Worm (Caenorhabditis elegans) whole organism, young adult: ENCODE results near the gene elf-1.

ENCODE experiments used
- B0019.2 ChIP-seq: fragments of 200-800 bp; sonication (Bioruptor generic); conservative IDR thresholded peaks from 2 replicates; pipeline ENCODE4 v1.3.6; 2022; ENCODE audit warnings: missing genetic modification reagents, missing genetic modification characterization, missing compliant biosample characterization
- B0336.3 ChIP-seq: fragments of 200-800 bp; sonication (Bioruptor generic); IDR thresholded peaks from 2 replicates; pipeline ENCODE4 v1.3.6; 2022; ENCODE audit warnings: missing genetic modification characterization, missing compliant biosample characterization
- C17E4.6 ChIP-seq: fragments of 200-800 bp; sonication (Bioruptor generic); IDR thresholded peaks from 2 replicates; pipeline ENCODE4 v1.3.6; 2022; ENCODE audit warnings: missing genetic modification reagents, missing genetic modification characterization, missing compliant biosample characterization
- F33H1.4 ChIP-seq: fragments of 200-800 bp; sonication (Bioruptor generic); IDR thresholded peaks from 2 replicates; pipeline ENCODE4 v1.3.6; 2022; ENCODE audit warnings: missing genetic modification reagents, missing genetic modification characterization, missing compliant biosample characterization
- F39B2.1 ChIP-seq: fragments of 200-800 bp; sonication (Bioruptor generic); IDR thresholded peaks from 2 replicates; pipeline ENCODE4 v1.3.6; 2022; ENCODE audit warnings: missing genetic modification reagents, missing genetic modification characterization, missing compliant biosample characterization
- F55B11.4 ChIP-seq: sonication (generic microtip); optimal IDR thresholded peaks from 2 replicates; lab custom pipeline; 2016; ENCODE audit warnings: missing compliant biosample characterization, missing genetic modification characterization, borderline replicate concordance; ENCODE audit not compliant: insufficient read depth
- F57A8.1 ChIP-seq: fragments of 200-800 bp; sonication (Bioruptor generic); optimal IDR thresholded peaks from 2 replicates; lab custom pipeline; 2018; ENCODE audit warnings: mild to moderate bottlenecking, missing genetic modification characterization, moderate library complexity, missing compliant biosample characterization
- T07F8.4 ChIP-seq: sonication (generic microtip); optimal IDR thresholded peaks from 2 replicates; lab custom pipeline; 2016; ENCODE audit warnings: mild to moderate bottlenecking, missing genetic modification characterization, moderate library complexity, missing compliant biosample characterization
- T26A5.8 ChIP-seq: sonication (generic microtip); optimal IDR thresholded peaks from 2 replicates; lab custom pipeline; 2016; ENCODE audit warnings: missing genetic modification characterization, missing compliant biosample characterization
- Y53G8AR.9 ChIP-seq: fragments of 200-800 bp; sonication (Bioruptor generic); conservative IDR thresholded peaks from 2 replicates; pipeline ENCODE4 v1.3.6; 2022; ENCODE audit warnings: missing genetic modification reagents, missing genetic modification characterization, missing compliant biosample characterization
- Y95B8A.8 ChIP-seq: fragments of 200-800 bp; sonication (Bioruptor generic); IDR thresholded peaks from 2 replicates; pipeline ENCODE4 v1.3.6; 2022; ENCODE audit warnings: missing genetic modification reagents, missing genetic modification characterization, missing compliant biosample characterization
- aptf-2 ChIP-seq: fragments of 200-800 bp; sonication (Bioruptor generic); conservative IDR thresholded peaks from 2 replicates; pipeline ENCODE4 v1.3.6; 2022; ENCODE audit warnings: missing genetic modification reagents, missing genetic modification characterization, missing compliant biosample characterization
- atf-7 ChIP-seq: sonication (generic microtip); optimal IDR thresholded peaks from 2 replicates; lab custom pipeline; 2017; ENCODE audit warnings: mild to moderate bottlenecking, missing genetic modification characterization, missing compliant biosample characterization
- bed-1 ChIP-seq: fragments of 200-800 bp; sonication (Bioruptor generic); IDR thresholded peaks from 2 replicates; pipeline ENCODE4 v1.3.6; 2022; ENCODE audit warnings: missing genetic modification reagents, missing genetic modification characterization, missing compliant biosample characterization
- bed-2 ChIP-seq: fragments of 200-800 bp; sonication (Bioruptor generic); IDR thresholded peaks from 2 replicates; pipeline ENCODE4 v1.3.6; 2022; ENCODE audit warnings: missing genetic modification reagents, missing genetic modification characterization, missing compliant biosample characterization
- cebp-1 ChIP-seq, 2 experiments: fragments of 200-800 bp in 1 of 2; sonication (Bioruptor generic) in 1 of 2; sonication (generic microtip) in 1 of 2; IDR thresholded peaks in 1 of 2; optimal IDR thresholded peaks in 1 of 2; 2 replicates each; pipeline versions ENCODE4 v1.3.6 to Lab custom; 2017 to 2022; ENCODE audit warnings: missing compliant biosample characterization in 2 of 2, missing genetic modification characterization in 2 of 2, mild to moderate bottlenecking in 1 of 2, missing genetic modification reagents in 1 of 2, moderate library complexity in 1 of 2
- ceh-40 ChIP-seq: fragments of 200-800 bp; sonication (Bioruptor generic); IDR thresholded peaks from 2 replicates; pipeline ENCODE4 v1.3.6; 2022; ENCODE audit warnings: missing genetic modification characterization, missing compliant biosample characterization
- ceh-91 ChIP-seq: fragments of 200-800 bp; sonication (Bioruptor generic); IDR thresholded peaks from 2 replicates; pipeline ENCODE4 v1.3.6; 2022; ENCODE audit warnings: missing genetic modification reagents, missing genetic modification characterization, missing compliant biosample characterization
- dox-1 ChIP-seq: fragments of 200-800 bp; sonication (Bioruptor generic); IDR thresholded peaks from 2 replicates; pipeline ENCODE4 v1.3.6; 2022; ENCODE audit warnings: missing genetic modification reagents, missing genetic modification characterization, missing compliant biosample characterization
- efl-1 ChIP-seq: fragments of 150-350 bp; optimal IDR thresholded peaks from 2 replicates; lab custom pipeline; 2014; ENCODE audit warnings: missing biosample characterization, missing genetic modification reagents, missing genetic modification characterization
- ekl-4 ChIP-seq: fragments of 200-800 bp; sonication (Bioruptor generic); IDR thresholded peaks from 2 replicates; pipeline ENCODE4 v1.3.6; 2022; ENCODE audit warnings: missing genetic modification reagents, missing genetic modification characterization, missing compliant biosample characterization
- gei-17 ChIP-seq: fragments of 200-800 bp; sonication (Bioruptor generic); optimal IDR thresholded peaks from 2 replicates; lab custom pipeline; 2018; ENCODE audit warnings: mild to moderate bottlenecking, missing genetic modification characterization, missing compliant biosample characterization
- him-1 ChIP-seq: sonication (generic microtip); optimal IDR thresholded peaks from 2 replicates; lab custom pipeline; 2016; ENCODE audit warnings: missing genotype, missing genetic modification reagents, missing genetic modification characterization, missing compliant biosample characterization
- hlh-26 ChIP-seq: fragments of 200-800 bp; sonication (Bioruptor generic); conservative IDR thresholded peaks from 2 replicates; pipeline ENCODE4 v1.3.6; 2022; ENCODE audit warnings: missing genetic modification reagents, missing genetic modification characterization, missing compliant biosample characterization
- hmg-1.2 ChIP-seq: fragments of 200-800 bp; sonication (Bioruptor generic); IDR thresholded peaks from 2 replicates; pipeline ENCODE4 v1.3.6; 2022; ENCODE audit warnings: missing genetic modification reagents, missing genetic modification characterization, missing compliant biosample characterization
- hmg-20 ChIP-seq: fragments of 200-800 bp; sonication (Bioruptor generic); IDR thresholded peaks from 2 replicates; pipeline ENCODE4 v1.3.6; 2022; ENCODE audit warnings: missing genetic modification reagents, missing genetic modification characterization, missing compliant biosample characterization
- let-607 ChIP-seq, 2 experiments: fragments of 200-800 bp in 1 of 2; sonication (Bioruptor generic) in 1 of 2; sonication (generic microtip) in 1 of 2; optimal IDR thresholded peaks; 2 replicates each; lab custom pipeline; 2016 to 2018; ENCODE audit warnings: mild to moderate bottlenecking in 2 of 2, missing compliant biosample characterization in 2 of 2, missing genetic modification characterization in 2 of 2, moderate library complexity in 2 of 2, missing genotype in 1 of 2
- lin-40 ChIP-seq: sonication (generic microtip); optimal IDR thresholded peaks from 2 replicates; lab custom pipeline; 2016; ENCODE audit warnings: missing genetic modification characterization, mild to moderate bottlenecking, missing compliant biosample characterization, missing genotype, missing genetic modification reagents
- lin-54 ChIP-seq: fragments of 200-800 bp; sonication (Bioruptor generic); optimal IDR thresholded peaks from 2 replicates; lab custom pipeline; 2018; ENCODE audit warnings: mild to moderate bottlenecking, missing genetic modification characterization, missing compliant biosample characterization
- madf-3 ChIP-seq: fragments of 200-800 bp; sonication (Bioruptor generic); IDR thresholded peaks from 2 replicates; pipeline ENCODE4 v1.3.6; 2022; ENCODE audit warnings: missing genetic modification reagents, missing genetic modification characterization, missing compliant biosample characterization
- madf-6 ChIP-seq: fragments of 200-800 bp; sonication (Bioruptor generic); IDR thresholded peaks from 2 replicates; pipeline ENCODE4 v1.3.6; 2022; ENCODE audit warnings: missing genetic modification reagents, missing genetic modification characterization, missing compliant biosample characterization
- madf-8 ChIP-seq: fragments of 200-800 bp; sonication (Bioruptor generic); conservative IDR thresholded peaks from 2 replicates; pipeline ENCODE4 v1.3.6; 2022; ENCODE audit warnings: missing genetic modification reagents, missing genetic modification characterization, missing compliant biosample characterization
- mcd-1 ChIP-seq: fragments of 200-800 bp; sonication (Bioruptor generic); IDR thresholded peaks from 2 replicates; pipeline ENCODE4 v1.3.6; 2022; ENCODE audit warnings: missing genetic modification reagents, missing genetic modification characterization, missing compliant biosample characterization
- mel-28 ChIP-seq: sonication (generic microtip); optimal IDR thresholded peaks from 2 replicates; lab custom pipeline; 2016; ENCODE audit warnings: borderline replicate concordance, mild to moderate bottlenecking, missing genetic modification characterization, missing compliant biosample characterization
- nfyb-1 ChIP-seq: fragments of 200-800 bp; sonication (Bioruptor generic); IDR thresholded peaks from 2 replicates; pipeline ENCODE4 v1.3.6; 2022; ENCODE audit warnings: missing genetic modification reagents, missing genetic modification characterization, missing compliant biosample characterization
- nhr-179 ChIP-seq: sonication (generic microtip); optimal IDR thresholded peaks from 2 replicates; lab custom pipeline; 2016; ENCODE audit warnings: mild to moderate bottlenecking, missing genetic modification characterization, missing compliant biosample characterization
- nhr-27 ChIP-seq: fragments of 200-800 bp; sonication (Bioruptor generic); optimal IDR thresholded peaks from 2 replicates; lab custom pipeline; 2018; ENCODE audit warnings: mild to moderate bottlenecking, missing genetic modification characterization, moderate library complexity, missing compliant biosample characterization
- nhr-80 ChIP-seq: sonication (generic microtip); optimal IDR thresholded peaks from 2 replicates; lab custom pipeline; 2016; ENCODE audit warnings: missing genetic modification characterization, missing compliant biosample characterization
- nhr-90 ChIP-seq: sonication (generic microtip); optimal IDR thresholded peaks from 2 replicates; lab custom pipeline; 2016; ENCODE audit warnings: missing genotype, mild to moderate bottlenecking, missing genetic modification characterization, missing compliant biosample characterization
- pha-4 ChIP-seq: fragments of 150-350 bp; sonication (generic microtip); optimal IDR thresholded peaks from 2 replicates; lab custom pipeline; 2014; ENCODE audit warnings: missing biosample characterization, missing genetic modification reagents, missing genetic modification characterization
- rpc-1 ChIP-seq, 2 experiments: fragments of 150-350 bp in 1 of 2; sonication (generic microtip) in 1 of 2; optimal IDR thresholded peaks; 2 replicates each; lab custom pipeline; 2014 to 2018; ENCODE audit warnings: missing biosample characterization in 1 of 2, missing genetic modification characterization in 1 of 2, missing genetic modification reagents in 1 of 2, missing genotype in 1 of 2
- unc-130 ChIP-seq: sonication (generic microtip); optimal IDR thresholded peaks from 2 replicates; lab custom pipeline; 2016; ENCODE audit warnings: missing genetic modification reagents, missing genetic modification characterization, missing compliant biosample characterization
- unc-62 ChIP-seq: fragments of 150-350 bp; optimal IDR thresholded peaks from 2 replicates; lab custom pipeline; 2014; ENCODE audit warnings: missing biosample characterization, missing genetic modification reagents, missing genetic modification characterization
- xnd-1 ChIP-seq: sonication (generic microtip); optimal IDR thresholded peaks from 2 replicates; lab custom pipeline; 2016; ENCODE audit warnings: missing genotype, missing genetic modification reagents, missing genetic modification characterization, missing compliant biosample characterization

elf-1 gene

ce11 chrIII:650539-650938 lies 38.4 kb upstream of the elf-1 start:
- no peak for TF ChIP-seq nfyb-1
- TF ChIP-seq lin-54, result no peak
- no peak for TF ChIP-seq gei-17 (GFP tag; lab: Kevin White, UChicago)
- TF ChIP-seq T07F8.4, result no peak
- no peak for TF ChIP-seq hmg-20 (GFP tag; lab: Robert Waterston, UW)
- TF ChIP-seq atf-7 (tag; lab: Kevin White, UChicago), result no peak
- TF ChIP-seq bed-1 (GFP tag; lab: Robert Waterston, UW), result no peak
- no peak for TF ChIP-seq Y95B8A.8 (GFP tag; lab: Robert Waterston, UW)
- no peak for TF ChIP-seq him-1 (tag; lab: Kevin White, UChicago)
- TF ChIP-seq F39B2.1 (GFP tag; lab: Robert Waterston, UW), result no peak
- no peak for TF ChIP-seq pha-4 (tag; lab: Kevin White, UChicago)
- TF ChIP-seq mel-28, result no peak
- TF ChIP-seq ceh-40 (GFP tag; lab: Robert Waterston, UW), result no peak
- no peak for TF ChIP-seq B0336.3 (GFP tag; lab: Robert Waterston, UW)
- no peak for TF ChIP-seq rpc-1 (optimal IDR thresholded peaks at IDR 0.05; lab: Kevin White, UChicago)
- no peak for TF ChIP-seq rpc-1 (tag; optimal IDR thresholded peaks at IDR 0.05; lab: Kevin White, UChicago)

ce11 chrIII:651587-651986 lies 37.4 kb upstream of the elf-1 start:
- TF ChIP-seq nhr-80 (tag; lab: Kevin White, UChicago) (peak; percentile 63), mcd-1 (GFP tag; lab: Robert Waterston, UW) (no peak)

- TF ChIP-seq cebp-1 (GFP tag; IDR thresholded peaks at IDR 0.05; lab: Robert Waterston, UW) (0 out of 2 replicates have a peak, but pooled peaks have one; percentile 8), cebp-1 (tag; optimal IDR thresholded peaks at IDR 0.05; lab: Kevin White, UChicago) (peak; percentile 81), nhr-179 (tag; lab: Kevin White, UChicago) (no peak), ceh-40 (GFP tag; lab: Robert Waterston, UW) (no peak), madf-3 (GFP tag; lab: Robert Waterston, UW) (0 out of 2 replicates have a peak, but pooled peaks have one; percentile 49), F33H1.4 (GFP tag; lab: Robert Waterston, UW) (0 out of 2 replicates have a peak, but pooled peaks have one; percentile 12), dox-1 (GFP tag; lab: Robert Waterston, UW) (0 out of 2 replicates have a peak, but pooled peaks have one; percentile 21), hmg-1.2 (GFP tag; lab: Robert Waterston, UW) (peak; percentile 89), madf-6 (peak; percentile 89), xnd-1 (tag; lab: Kevin White, UChicago) (peak; percentile 47), efl-1 (peak; percentile 78), aptf-2 (GFP tag; lab: Robert Waterston, UW) (0 out of 2 replicates have a peak, but pooled peaks have one; percentile 23), mcd-1 (GFP tag; lab: Robert Waterston, UW) (peak; percentile 30; the same call in 1 of the 2 replicates), nhr-27 (tag; lab: Kevin White, UChicago) (no peak), ceh-91 (GFP tag; lab: Robert Waterston, UW) (0 out of 2 replicates have a peak, but pooled peaks have one; percentile 19), hlh-26 (GFP tag; lab: Robert Waterston, UW) (no peak), madf-8 (peak; percentile 53), T26A5.8 (tag; lab: Kevin White, UChicago) (no peak), Y53G8AR.9 (no peak), bed-1 (GFP tag; lab: Robert Waterston, UW) (no peak)
These were observed 34.6 kb upstream of the elf-1 start for ce11 chrIII:654365-654764.

- TF ChIP-seq lin-40, result no peak
- TF ChIP-seq xnd-1 (tag; lab: Kevin White, UChicago), result no peak
- TF ChIP-seq madf-3 (GFP tag; lab: Robert Waterston, UW), result no peak
- TF ChIP-seq bed-2 (GFP tag; lab: Robert Waterston, UW), result no peak
- TF ChIP-seq F57A8.1 (GFP tag; lab: Kevin White, UChicago), result no peak
- no peak for TF ChIP-seq F55B11.4
- no peak for TF ChIP-seq ekl-4
- no peak for TF ChIP-seq let-607 (tag; optimal IDR thresholded peaks at IDR 0.05; lab: Kevin White, UChicago)
- no peak for TF ChIP-seq unc-62 (GFP tag; lab: Kevin White, UChicago)
- no peak for TF ChIP-seq B0019.2
- TF ChIP-seq nhr-90 (tag; lab: Kevin White, UChicago), result no peak
- no peak for TF ChIP-seq unc-130
- TF ChIP-seq C17E4.6 (GFP tag; lab: Robert Waterston, UW), result no peak
These were observed 32.3 kb upstream of the elf-1 start for ce11 chrIII:656660-657059.
